Worm (Caenorhabditis elegans) whole organism, L4 larva: Measurements from ENCODE around the gene H05C05.4.

ENCODE experiments used
- ctbp-1 ChIP-seq: fragments of 200-800 bp; sonication (Bioruptor generic); IDR thresholded peaks from 2 replicates; pipeline ENCODE4 v1.3.6; 2022; ENCODE audit warnings: missing genetic modification reagents, missing genetic modification characterization, missing compliant biosample characterization
- lim-7 ChIP-seq: fragments of 200-800 bp; sonication (Bioruptor generic); IDR thresholded peaks from 2 replicates; pipeline ENCODE4 v1.3.6; 2022; ENCODE audit warnings: missing genetic modification characterization, missing compliant biosample characterization
- lin-13 ChIP-seq: fragments of 150-350 bp; optimal IDR thresholded peaks from 2 replicates; lab custom pipeline; 2014; ENCODE audit warnings: missing biosample characterization, missing genetic modification reagents, missing genetic modification characterization
- pqm-1 ChIP-seq: sonication (generic microtip); optimal IDR thresholded peaks from 2 replicates; lab custom pipeline; 2017; ENCODE audit warnings: missing biosample characterization, missing genetic modification characterization
- unc-130 ChIP-seq: sonication (generic microtip); optimal IDR thresholded peaks from 2 replicates; lab custom pipeline; 2016; ENCODE audit warnings: missing genetic modification reagents, missing genetic modification characterization, missing compliant biosample characterization
- zag-1 ChIP-seq: fragments of 150-350 bp; optimal IDR thresholded peaks from 2 replicates; lab custom pipeline; 2014; ENCODE audit warnings: missing biosample characterization, missing genetic modification characterization

DNA sequence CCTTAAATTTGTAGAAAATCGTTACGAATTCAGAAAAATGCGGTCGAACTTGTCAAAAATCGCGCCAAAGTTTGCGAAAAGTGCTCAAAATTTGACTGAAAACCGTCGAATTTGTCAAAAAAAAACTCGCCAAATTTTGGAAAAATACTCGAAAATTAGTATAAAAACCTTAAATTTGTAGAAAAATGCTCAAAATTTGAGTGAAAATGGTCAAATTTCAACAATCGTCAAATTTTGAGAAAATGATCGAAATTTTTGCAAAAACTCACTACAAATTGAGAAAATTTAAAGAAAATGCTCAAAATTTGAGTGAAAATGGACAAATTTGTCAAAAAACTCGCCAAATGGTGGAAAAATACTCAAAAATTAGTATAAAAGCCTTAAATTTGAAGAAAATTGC is 6.4 kb upstream of the H05C05.4 start:
- no peak for TF ChIP-seq ctbp-1 (GFP tag; lab: Robert Waterston, UW)
- no peak for TF ChIP-seq zag-1 (tag; lab: Kevin White, UChicago)
- no peak for TF ChIP-seq lim-7 (GFP tag; lab: Robert Waterston, UW)
- no peak for TF ChIP-seq unc-130
- no peak for TF ChIP-seq pqm-1 (tag; lab: Kevin White, UChicago)
- TF ChIP-seq lin-13 (GFP tag; lab: Kevin White, UChicago), result no peak
